Fruit fly (Drosophila melanogaster) whole organism, embryonic: ENCODE measurements around the gene CG14883.
A peak's percentile ranks its signal among the peaks of the same experiment; 100 is the strongest.

Experiments used
- CG10147 ChIP-seq: fragments of 200-800 bp; sonication (Bioruptor generic); optimal IDR thresholded peaks from 2 replicates; lab custom pipeline; 2019; ENCODE audit warnings: missing biosample characterization, mild to moderate bottlenecking, missing genetic modification characterization, moderate library complexity
- CG10209 ChIP-seq: fragments of 200-800 bp; sonication (Bioruptor generic); optimal IDR thresholded peaks from 3 replicates; lab custom pipeline; 2017; ENCODE audit warnings: missing biosample characterization, mild to moderate bottlenecking, missing genetic modification characterization, missing genetic modification reagents
- CG11398 ChIP-seq: fragments of 200-800 bp; sonication (Bioruptor generic); optimal IDR thresholded peaks from 2 replicates; lab custom pipeline; 2016; ENCODE audit warnings: missing biosample characterization, missing genetic modification characterization
- CG11723 ChIP-seq: fragments of 200-800 bp; sonication (Bioruptor generic); optimal IDR thresholded peaks from 2 replicates; lab custom pipeline; 2017; ENCODE audit warnings: missing biosample characterization, mild to moderate bottlenecking, missing genetic modification characterization
- CG12155 ChIP-seq: fragments of 200-800 bp; sonication (Bioruptor generic); optimal IDR thresholded peaks from 3 replicates; lab custom pipeline; 2016; ENCODE audit warnings: missing biosample characterization, missing genetic modification characterization
- CG12219 ChIP-seq: fragments of 200-800 bp; sonication (Bioruptor generic); optimal IDR thresholded peaks from 3 replicates; lab custom pipeline; 2018; ENCODE audit warnings: missing biosample characterization, mild to moderate bottlenecking, missing genetic modification characterization
- CG13424 ChIP-seq: fragments of 200-800 bp; sonication (Bioruptor generic); optimal IDR thresholded peaks from 2 replicates; lab custom pipeline; 2019; ENCODE audit warnings: missing biosample characterization, mild to moderate bottlenecking, missing genetic modification characterization, moderate library complexity
- CG13624 ChIP-seq: fragments of 200-800 bp; sonication (Bioruptor generic); optimal IDR thresholded peaks from 2 replicates; lab custom pipeline; 2016; ENCODE audit warnings: missing biosample characterization, missing genetic modification characterization
- CG14050 ChIP-seq: fragments of 200-800 bp; sonication (Bioruptor generic); IDR thresholded peaks from 3 replicates; pipeline ENCODE4 v1.3.6; 2022; ENCODE audit warnings: missing biosample characterization, missing genetic modification characterization
- CG15479 ChIP-seq: fragments of 200-800 bp; sonication (Bioruptor generic); optimal IDR thresholded peaks from 3 replicates; lab custom pipeline; 2019; ENCODE audit warnings: missing biosample characterization, mild to moderate bottlenecking, missing genetic modification characterization, moderate library complexity
- CG15601 ChIP-seq: fragments of 200-800 bp; sonication (Bioruptor generic); optimal IDR thresholded peaks from 3 replicates; lab custom pipeline; 2019; ENCODE audit warnings: missing biosample characterization, mild to moderate bottlenecking, missing genetic modification characterization, moderate library complexity
- CG17612 ChIP-seq: fragments of 200-800 bp; sonication (Bioruptor generic); IDR thresholded peaks from 2 replicates; pipeline ENCODE4 v1.3.6; 2022; ENCODE audit warnings: missing biosample characterization, missing genetic modification characterization
- CG18476 ChIP-seq: fragments of 200-800 bp; sonication (Bioruptor generic); optimal IDR thresholded peaks from 2 replicates; lab custom pipeline; 2016; ENCODE audit warnings: missing biosample characterization, mild to moderate bottlenecking, missing genetic modification characterization
- CG2712 ChIP-seq: fragments of 200-800 bp; optimal IDR thresholded peaks from 3 replicates; lab custom pipeline; 2019; ENCODE audit warnings: missing biosample characterization, mild to moderate bottlenecking, missing genetic modification characterization, moderate library complexity
- CG33213 ChIP-seq: fragments of 200-800 bp; sonication (Bioruptor generic); optimal IDR thresholded peaks from 3 replicates; lab custom pipeline; 2016; ENCODE audit warnings: missing biosample characterization, missing genetic modification characterization
- CG3847 ChIP-seq: fragments of 200-800 bp; sonication (Bioruptor generic); IDR thresholded peaks from 2 replicates; pipeline ENCODE4 v1.3.6; 2022; ENCODE audit warnings: missing biosample characterization, missing genetic modification characterization
- CG4730 ChIP-seq: fragments of 200-800 bp; sonication (Bioruptor generic); IDR thresholded peaks from 2 replicates; pipeline ENCODE4 v1.3.6; 2022; ENCODE audit warnings: missing biosample characterization, missing genetic modification characterization
- CG6272 ChIP-seq: fragments of 200-800 bp; sonication (Bioruptor generic); IDR thresholded peaks from 2 replicates; pipeline ENCODE4 v1.3.6; 2022; ENCODE audit warnings: missing biosample characterization, missing genetic modification characterization
- CG6791 ChIP-seq: fragments of 200-800 bp; sonication (Bioruptor generic); IDR thresholded peaks from 3 replicates; pipeline ENCODE4 v1.3.6; 2022; ENCODE audit warnings: missing biosample characterization, missing genetic modification characterization; ENCODE audit not compliant: partially characterized antibody
- CG7963 ChIP-seq: fragments of 200-800 bp; sonication (Bioruptor generic); IDR thresholded peaks from 3 replicates; pipeline ENCODE4 v1.3.6; 2022; ENCODE audit warnings: missing biosample characterization, missing genetic modification characterization; ENCODE audit not compliant: partially characterized antibody
- CG9215 ChIP-seq: fragments of 200-800 bp; sonication (Bioruptor generic); IDR thresholded peaks from 2 replicates; pipeline ENCODE4 v1.3.6; 2022; ENCODE audit warnings: missing biosample characterization, missing genetic modification characterization
- Dek ChIP-seq: fragments of 200-800 bp; sonication (Bioruptor generic); optimal IDR thresholded peaks from 3 replicates; lab custom pipeline; 2019; ENCODE audit warnings: missing biosample characterization, mild to moderate bottlenecking, missing genetic modification characterization, moderate library complexity
- ERR ChIP-seq: fragments of 200-800 bp; sonication (Bioruptor generic); optimal IDR thresholded peaks from 2 replicates; lab custom pipeline; 2016; ENCODE audit warnings: missing biosample characterization, missing genetic modification characterization
- MTF-1 ChIP-seq: fragments of 200-800 bp; sonication (Bioruptor generic); optimal IDR thresholded peaks from 2 replicates; lab custom pipeline; 2018; ENCODE audit warnings: missing biosample characterization, mild to moderate bottlenecking, missing genetic modification characterization, borderline replicate concordance
- NfI ChIP-seq: fragments of 200-800 bp; sonication (Bioruptor generic); optimal IDR thresholded peaks from 3 replicates; lab custom pipeline; 2018; ENCODE audit warnings: missing biosample characterization, mild to moderate bottlenecking, missing genetic modification characterization, moderate library complexity
- Sry-δ ChIP-seq: fragments of 200-800 bp; sonication (Bioruptor generic); optimal IDR thresholded peaks from 2 replicates; lab custom pipeline; 2016; ENCODE audit warnings: missing biosample characterization, missing genetic modification characterization
- Taf1 ChIP-seq: fragments of 200-800 bp; sonication (Bioruptor generic); IDR thresholded peaks from 2 replicates; pipeline ENCODE4 v1.3.6; 2022; ENCODE audit warnings: missing biosample characterization, missing genetic modification characterization
- Trl ChIP-seq, 3 experiments: fragments of >200 bp in 2 of 3; fragments of 200-800 bp in 1 of 3; sonication (Bioruptor generic) in 1 of 3; optimal IDR thresholded peaks; 2 replicates in 1 of 3; 3 replicates in 2 of 3; lab custom pipeline; 2016 to 2017; ENCODE audit warnings: missing biosample characterization in 1 of 3, missing genetic modification characterization in 1 of 3
- abd-A ChIP-seq: fragments of 200-800 bp; sonication (Bioruptor generic); optimal IDR thresholded peaks from 3 replicates; lab custom pipeline; 2019; ENCODE audit warnings: missing biosample characterization, mild to moderate bottlenecking, missing genetic modification characterization, moderate library complexity
- ash1 ChIP-seq: fragments of 200-800 bp; sonication (Bioruptor generic); optimal IDR thresholded peaks from 2 replicates; lab custom pipeline; 2018; ENCODE audit warnings: missing biosample characterization, mild to moderate bottlenecking, missing genetic modification characterization
- bab2 ChIP-seq: fragments of 200-800 bp; sonication (Bioruptor generic); optimal IDR thresholded peaks from 2 replicates; lab custom pipeline; 2016; ENCODE audit warnings: missing biosample characterization, missing genetic modification characterization
- btn ChIP-seq: fragments of 200-800 bp; sonication (Bioruptor generic); optimal IDR thresholded peaks from 2 replicates; lab custom pipeline; 2016; ENCODE audit warnings: missing biosample characterization, missing genetic modification characterization
- dmrt99B ChIP-seq: fragments of 200-800 bp; sonication (Bioruptor generic); optimal IDR thresholded peaks from 2 replicates; lab custom pipeline; 2018; ENCODE audit warnings: missing biosample characterization, mild to moderate bottlenecking, missing genetic modification characterization, moderate library complexity
- dpn ChIP-seq, 2 experiments: fragments of 200-800 bp; sonication (Bioruptor generic); optimal IDR thresholded peaks; 3 replicates each; lab custom pipeline; 2016; ENCODE audit warnings: missing biosample characterization in 2 of 2, missing genetic modification characterization in 2 of 2
- emc ChIP-seq: fragments of 200-800 bp; sonication (Bioruptor generic); optimal IDR thresholded peaks from 2 replicates; lab custom pipeline; 2016; ENCODE audit warnings: missing biosample characterization, missing genetic modification characterization
- ems ChIP-seq: fragments of 200-800 bp; sonication (Bioruptor generic); optimal IDR thresholded peaks from 3 replicates; lab custom pipeline; 2016; ENCODE audit warnings: missing biosample characterization, missing genetic modification characterization
- gce ChIP-seq: fragments of 200-800 bp; sonication (Bioruptor generic); IDR thresholded peaks from 3 replicates; pipeline ENCODE4 v1.3.6; 2022; ENCODE audit warnings: missing biosample characterization, missing genetic modification characterization
- grn ChIP-seq: fragments of 200-800 bp; sonication (Bioruptor generic); optimal IDR thresholded peaks from 3 replicates; lab custom pipeline; 2017; ENCODE audit warnings: missing biosample characterization, missing genetic modification characterization
- h ChIP-seq: fragments of >200 bp; optimal IDR thresholded peaks from 2 replicates; lab custom pipeline; 2017
- lbe ChIP-seq: fragments of 200-800 bp; sonication (Bioruptor generic); optimal IDR thresholded peaks from 2 replicates; lab custom pipeline; 2016; ENCODE audit warnings: missing biosample characterization, mild to moderate bottlenecking, missing genetic modification characterization
- maf-S ChIP-seq: fragments of 200-800 bp; sonication (Bioruptor generic); optimal IDR thresholded peaks from 2 replicates; lab custom pipeline; 2016; ENCODE audit warnings: missing biosample characterization, missing genetic modification characterization
- onecut ChIP-seq: fragments of 200-800 bp; sonication (Bioruptor generic); IDR thresholded peaks from 2 replicates; pipeline ENCODE4 v1.3.6; 2022; ENCODE audit warnings: missing biosample characterization, missing genetic modification characterization
- pb ChIP-seq: fragments of 200-800 bp; sonication (Bioruptor generic); optimal IDR thresholded peaks from 3 replicates; lab custom pipeline; 2016; ENCODE audit warnings: missing biosample characterization, missing genetic modification characterization
- pho ChIP-seq: fragments of 200-800 bp; sonication (Bioruptor generic); optimal IDR thresholded peaks from 2 replicates; lab custom pipeline; 2016; ENCODE audit warnings: missing biosample characterization, missing genetic modification characterization
- pum ChIP-seq: fragments of 200-800 bp; sonication (Bioruptor generic); optimal IDR thresholded peaks from 2 replicates; lab custom pipeline; 2016; ENCODE audit warnings: missing biosample characterization, missing genetic modification characterization
- so ChIP-seq: fragments of 200-800 bp; sonication (Bioruptor generic); IDR thresholded peaks from 3 replicates; pipeline ENCODE4 v1.3.6; 2022; ENCODE audit warnings: missing biosample characterization, missing genetic modification characterization
- sr ChIP-seq: fragments of 200-800 bp; sonication (Bioruptor generic); IDR thresholded peaks from 3 replicates; pipeline ENCODE4 v1.3.6; 2022; ENCODE audit warnings: missing biosample characterization, missing genetic modification characterization
- ssp ChIP-seq: fragments of 200-800 bp; sonication (Bioruptor generic); IDR thresholded peaks from 2 replicates; pipeline ENCODE4 v1.3.6; 2022; ENCODE audit warnings: missing biosample characterization, missing genetic modification characterization
- trh ChIP-seq: fragments of 200-800 bp; sonication (Bioruptor generic); optimal IDR thresholded peaks from 2 replicates; lab custom pipeline; 2016; ENCODE audit warnings: missing biosample characterization, missing genetic modification characterization

The CG14883 gene

dm6 chr3R:16449187-16449973 lies 6.5 kb upstream of the CG14883 start (continued):
- TF ChIP-seq CG15479 (GFP tag; lab: Kevin White, UChicago) (peak; percentile 3), NfI (GFP tag; lab: Kevin White, UChicago) (peak; percentile 91), pum (GFP tag; lab: Kevin White, UChicago) (peak; percentile 96), dpn (GFP tag; optimal IDR thresholded peaks at IDR 0.05; lab: Kevin White, UChicago) (peak; percentile 92 to 95), dmrt99B (tag; lab: Kevin White, UChicago) (peak; percentile 96), MTF-1 (GFP tag; lab: Kevin White, UChicago) (peak; percentile 91), ems (peak; percentile 93), grn (GFP tag; lab: Kevin White, UChicago) (no peak), CG12155 (GFP tag; lab: Kevin White, UChicago) (peak; percentile 83), lbe (no peak), gce (peak; percentile 96), pb (GFP tag; lab: Kevin White, UChicago) (peak; percentile 86), CG10147 (GFP tag; lab: Kevin White, UChicago) (peak; percentile 70), CG11723 (GFP tag; lab: Kevin White, UChicago) (peak; percentile 86), Trl (optimal IDR thresholded peaks at IDR 0.05; lab: Kevin White, UChicago) (peak; percentile 65 to 87), Trl (GFP tag; optimal IDR thresholded peaks at IDR 0.05; lab: Kevin White, UChicago) (peak; percentile 81), ssp (peak; percentile 86), CG4730 (GFP tag; lab: Robert Waterston, UW) (peak; percentile 92), sr (GFP tag; lab: Robert Waterston, UW) (peak; percentile 83), CG17612 (peak; percentile 84), CG2712 (peak; percentile 96), CG18476 (GFP tag; lab: Kevin White, UChicago) (peak; percentile 85), CG13424 (tag; lab: Kevin White, UChicago) (peak; percentile 95), trh (GFP tag; lab: Kevin White, UChicago) (peak; percentile 84), h (no peak), abd-A (tag; lab: Kevin White, UChicago) (no peak), so (GFP tag; lab: Robert Waterston, UW) (peak; percentile 85), onecut (peak; percentile 88), CG6272 (GFP tag; lab: Robert Waterston, UW) (peak; percentile 91), CG6791 (peak; percentile 75), CG12219 (GFP tag; lab: Kevin White, UChicago) (peak; percentile 87), pho (peak; percentile 61), btn (GFP tag; lab: Kevin White, UChicago) (peak; percentile 93), ERR (GFP tag; lab: Kevin White, UChicago) (peak; percentile 83), emc (GFP tag; lab: Kevin White, UChicago) (peak; percentile 34), CG14050 (GFP tag; lab: Robert Waterston, UW) (peak; percentile 87), CG33213 (GFP tag; lab: Kevin White, UChicago) (peak; percentile 92), CG15601 (tag; lab: Kevin White, UChicago) (peak; percentile 95), CG7963 (GFP tag; lab: Robert Waterston, UW) (peak; percentile 67), CG13624 (GFP tag; lab: Kevin White, UChicago) (peak; percentile 93), bab2 (GFP tag; lab: Kevin White, UChicago) (peak; percentile 97), Sry-δ (GFP tag; lab: Kevin White, UChicago) (peak; percentile 71), CG11398 (peak; percentile 81), ash1 (peak; percentile 62), Taf1 (GFP tag; lab: Robert Waterston, UW) (peak; percentile 74), maf-S (GFP tag; lab: Kevin White, UChicago) (peak; percentile 84), CG9215 (GFP tag; lab: Robert Waterston, UW) (peak; percentile 87), Dek (tag; lab: Kevin White, UChicago) (peak; percentile 73), CG10209 (GFP tag; lab: Kevin White, UChicago) (peak; percentile 90), CG3847 (peak; percentile 79)
